Worm (Caenorhabditis elegans): ENCODE results near the gene cutl-4.

DNA sequence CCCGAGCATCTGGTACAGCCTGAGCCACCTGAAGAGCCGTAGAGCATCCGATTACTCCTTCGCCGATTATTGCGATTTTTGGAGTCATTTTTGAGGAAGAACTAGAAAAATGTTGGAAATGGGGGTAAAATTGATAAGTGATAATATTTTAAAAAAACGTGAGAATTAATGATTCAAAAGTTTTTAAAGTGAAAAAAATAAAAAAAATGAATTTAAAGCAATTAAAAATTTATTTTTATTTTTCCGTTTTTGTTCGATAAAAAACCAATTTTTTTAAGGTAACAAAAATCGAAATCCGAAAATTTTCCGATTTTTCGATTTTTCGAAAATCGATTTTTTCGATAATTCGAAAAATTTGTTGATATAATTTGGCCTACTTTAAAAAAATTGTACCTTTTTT lies 37.4 kb upstream of the cutl-4 start, which contains the start of gene ddo-1:
- no peak for TF ChIP-seq nhr-77 (tag; optimal IDR thresholded peaks at IDR 0.05)
- no peak for TF ChIP-seq daf-16 (GFP tag; optimal IDR thresholded peaks at IDR 0.05)
- no peak for TF ChIP-seq daf-16 (tag; optimal IDR thresholded peaks at IDR 0.05)
- no peak for TF ChIP-seq zag-1 (tag; optimal IDR thresholded peaks at IDR 0.05)
- no peak for TF ChIP-seq unc-39 (tag; optimal IDR thresholded peaks at IDR 0.05)
- no peak for TF ChIP-seq nhr-237 (tag; optimal IDR thresholded peaks at IDR 0.05)
- no peak for TF ChIP-seq nhr-28 (tag; optimal IDR thresholded peaks at IDR 0.05)
- no peak for TF ChIP-seq R02D3.7 (tag; optimal IDR thresholded peaks at IDR 0.05)
- TF ChIP-seq ztf-7 (tag; optimal IDR thresholded peaks at IDR 0.05): no peak
- TF ChIP-seq fos-1 (tag; optimal IDR thresholded peaks at IDR 0.05): no peak
- no peak for TF ChIP-seq ceh-28 (tag; optimal IDR thresholded peaks at IDR 0.05)
- TF ChIP-seq zfp-3 (GFP tag; conservative IDR thresholded peaks at IDR 0.05): no peak

Data from whole organism, L4 larva.